Fruit fly (Drosophila melanogaster): ENCODE data around the gene Svip.

Svip gene

DNA sequence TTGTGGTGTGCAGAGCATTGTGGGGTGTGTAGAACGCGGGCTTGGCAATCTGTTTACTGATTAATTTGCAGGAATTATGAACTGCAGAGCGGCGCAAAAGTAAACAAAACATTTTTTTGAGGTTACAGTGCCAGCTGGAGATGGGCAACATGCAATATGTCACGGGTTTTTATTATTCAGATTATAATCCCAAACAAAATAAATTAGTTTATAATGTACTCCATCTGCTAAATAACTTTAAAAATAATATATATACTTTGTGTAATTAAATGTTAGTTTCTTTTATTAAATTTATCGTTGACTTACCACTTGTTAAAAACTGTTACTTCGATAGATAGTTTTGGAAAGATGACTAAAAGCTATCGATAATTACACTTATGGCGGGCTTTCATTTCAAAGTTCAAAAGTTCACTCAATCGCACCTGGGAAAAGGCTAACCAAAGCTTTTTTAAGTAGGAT is 12.1 kb downstream of the Svip start, which contains the start of gene Fdx1 (continued):
- TF ChIP-seq CG12769 (tag; optimal IDR thresholded peaks at IDR 0.05) (no peak), Fer1 (GFP tag; optimal IDR thresholded peaks at IDR 0.05) (peak; percentile 38), zen2 (GFP tag; IDR thresholded peaks at IDR 0.05; ENCODE audit: partially characterized antibody) (no peak), CG12219 (GFP tag; optimal IDR thresholded peaks at IDR 0.05) (no peak), luna (GFP tag; optimal IDR thresholded peaks at IDR 0.05) (no peak), jing (GFP tag; optimal IDR thresholded peaks at IDR 0.05) (no peak), gsb (GFP tag; IDR thresholded peaks at IDR 0.05) (no peak), CG32532 (GFP tag; IDR thresholded peaks at IDR 0.05) (peak; percentile 15; the same call in 1 of the 2 replicates), CG15514 (GFP tag; optimal IDR thresholded peaks at IDR 0.05) (peak; percentile 64), CG6654 (GFP tag; optimal IDR thresholded peaks at IDR 0.05) (no peak), croc (GFP tag; conservative IDR thresholded peaks at IDR 0.05) (no peak), CG17359 (tag; optimal IDR thresholded peaks at IDR 0.05) (no peak), Dek (tag; optimal IDR thresholded peaks at IDR 0.05) (peak; percentile 15), CG4854 (GFP tag; optimal IDR thresholded peaks at IDR 0.05) (no peak), CG6854 (GFP tag; optimal IDR thresholded peaks at IDR 0.05) (no peak), dm (GFP tag; optimal IDR thresholded peaks at IDR 0.05) (no peak), Drgx (GFP tag; IDR thresholded peaks at IDR 0.05) (no peak), CG32767 (GFP tag; IDR thresholded peaks at IDR 0.05) (0 out of 2 replicates have a peak, but pooled peaks have one; percentile 17), pita (GFP tag; optimal IDR thresholded peaks at IDR 0.05) (no peak), CG18619 (GFP tag; optimal IDR thresholded peaks at IDR 0.05) (no peak), CG2889 (GFP tag; IDR thresholded peaks at IDR 0.05) (no peak), CG31388 (GFP tag; optimal IDR thresholded peaks at IDR 0.05) (no peak), CHES-1-like (GFP tag; optimal IDR thresholded peaks at IDR 0.05) (no peak), lab (GFP tag; optimal IDR thresholded peaks at IDR 0.05) (no peak), wdn (GFP tag; IDR thresholded peaks at IDR 0.05) (no peak), CG10274 (GFP tag; optimal IDR thresholded peaks at IDR 0.05) (no peak), inv (GFP tag; IDR thresholded peaks at IDR 0.05; ENCODE audit: partially characterized antibody) (peak; percentile 37; the same call in 1 of the 2 replicates), ftz-f1 (GFP tag; optimal IDR thresholded peaks at IDR 0.05) (no peak), CG17912 (GFP tag; optimal IDR thresholded peaks at IDR 0.05) (no peak), tin (GFP tag; optimal IDR thresholded peaks at IDR 0.05) (peak; percentile 41), Oli (tag; optimal IDR thresholded peaks at IDR 0.05) (no peak), ems (GFP tag; optimal IDR thresholded peaks at IDR 0.05) (no peak), ken (GFP tag; IDR thresholded peaks at IDR 0.05) (no peak), CG1603 (tag; optimal IDR thresholded peaks at IDR 0.05) (no peak), CG42726 (GFP tag; IDR thresholded peaks at IDR 0.05; ENCODE audit: partially characterized antibody) (no peak), CG32772 (GFP tag; IDR thresholded peaks at IDR 0.05) (no peak; the same call in 1 of the 2 replicates), CG17829 (tag; optimal IDR thresholded peaks at IDR 0.05) (peak; percentile 21), CG7372 (GFP tag; IDR thresholded peaks at IDR 0.05) (peak; percentile 30; the same call in 1 of the 2 replicates), CG15479 (GFP tag; optimal IDR thresholded peaks at IDR 0.05) (no peak), knrl (GFP tag; IDR thresholded peaks at IDR 0.05; ENCODE audit: partially characterized antibody) (peak; percentile 53; the same call in 2 of the 3 replicates), HLH4C (GFP tag; IDR thresholded peaks at IDR 0.05; ENCODE audit: partially characterized antibody) (peak; percentile 73), GATAe (GFP tag; conservative IDR thresholded peaks at IDR 0.05) (no peak), CG10147 (GFP tag; optimal IDR thresholded peaks at IDR 0.05) (peak; percentile 46), pfk (GFP tag; optimal IDR thresholded peaks at IDR 0.05) (no peak), dan (GFP tag; IDR thresholded peaks at IDR 0.05) (no peak), CG6254 (GFP tag; optimal IDR thresholded peaks at IDR 0.05) (no peak), CG3847 (GFP tag; IDR thresholded peaks at IDR 0.05) (peak; percentile 36), CG9437 (GFP tag; optimal IDR thresholded peaks at IDR 0.05) (peak; percentile 10), CG11085 (GFP tag; IDR thresholded peaks at IDR 0.05) (no peak), B-H2 (GFP tag; optimal IDR thresholded peaks at IDR 0.05) (peak; percentile 18)
